Worm (Caenorhabditis elegans) whole organism, L2 larva: ENCODE results near the gene F54C9.11.

Experiments used
- C34F6.9 ChIP-seq: fragments of 150-350 bp; optimal IDR thresholded peaks from 2 replicates; lab custom pipeline; 2014; ENCODE audit warnings: missing biosample characterization, missing genetic modification characterization
- F13H6.1 ChIP-seq: sonication (generic microtip); optimal IDR thresholded peaks from 2 replicates; lab custom pipeline; 2016; ENCODE audit warnings: missing genetic modification characterization, missing compliant biosample characterization
- R02D3.7 ChIP-seq: fragments of 150-350 bp; optimal IDR thresholded peaks from 2 replicates; lab custom pipeline; 2014; ENCODE audit warnings: missing biosample characterization, missing genetic modification characterization
- Y55F3AM.14 ChIP-seq: fragments of 200-800 bp; sonication (Bioruptor generic); optimal IDR thresholded peaks from 2 replicates; lab custom pipeline; 2018; ENCODE audit warnings: mild to moderate bottlenecking, missing genetic modification characterization, missing compliant biosample characterization
- ZK546.5 ChIP-seq: sonication (generic microtip); optimal IDR thresholded peaks from 2 replicates; lab custom pipeline; 2017; ENCODE audit warnings: missing biosample characterization, missing genetic modification characterization
- alr-1 ChIP-seq: fragments of 150-350 bp; optimal IDR thresholded peaks from 2 replicates; lab custom pipeline; 2014; ENCODE audit warnings: missing biosample characterization, missing genetic modification characterization
- aly-2 ChIP-seq: fragments of 150-350 bp; optimal IDR thresholded peaks from 2 replicates; lab custom pipeline; 2014; ENCODE audit warnings: missing biosample characterization, missing genetic modification characterization
- ama-1 ChIP-seq: fragments of 150-350 bp; optimal IDR thresholded peaks from 2 replicates; lab custom pipeline; 2018; ENCODE audit warnings: inconsistent platforms
- blmp-1 ChIP-seq: sonication (generic microtip); optimal IDR thresholded peaks from 2 replicates; lab custom pipeline; 2017; ENCODE audit warnings: missing genetic modification characterization, mild to moderate bottlenecking, missing compliant biosample characterization, antibody characterized with exemption, moderate library complexity; ENCODE audit not compliant: insufficient read depth
- ceh-16 ChIP-seq: fragments of 150-350 bp; optimal IDR thresholded peaks from 2 replicates; lab custom pipeline; 2014; ENCODE audit warnings: missing biosample characterization, missing genetic modification characterization
- ceh-82 ChIP-seq: fragments of 150-350 bp; optimal IDR thresholded peaks from 2 replicates; lab custom pipeline; 2014; ENCODE audit warnings: missing biosample characterization, missing genetic modification characterization
- crh-2 ChIP-seq: sonication (generic microtip); optimal IDR thresholded peaks from 2 replicates; lab custom pipeline; 2017; ENCODE audit warnings: missing biosample characterization, missing genetic modification characterization
- dmd-4 ChIP-seq: sonication (generic microtip); optimal IDR thresholded peaks from 2 replicates; lab custom pipeline; 2017; ENCODE audit warnings: missing biosample characterization, missing genetic modification characterization
- egl-27 ChIP-seq: sonication (generic microtip); optimal IDR thresholded peaks from 3 replicates; lab custom pipeline; 2017; ENCODE audit warnings: missing biosample characterization, missing genetic modification reagents, missing genetic modification characterization
- elt-1 ChIP-seq: fragments of 150-350 bp; optimal IDR thresholded peaks from 2 replicates; lab custom pipeline; 2014; ENCODE audit warnings: missing biosample characterization, missing genetic modification characterization
- elt-3 ChIP-seq: sonication (generic microtip); optimal IDR thresholded peaks from 2 replicates; lab custom pipeline; 2017; ENCODE audit warnings: missing biosample characterization, missing genetic modification characterization
- fos-1 ChIP-seq: fragments of 150-350 bp; optimal IDR thresholded peaks from 2 replicates; lab custom pipeline; 2014; ENCODE audit warnings: missing biosample characterization, missing genetic modification characterization
- gmeb-1 ChIP-seq: fragments of 150-350 bp; optimal IDR thresholded peaks from 2 replicates; lab custom pipeline; 2014; ENCODE audit warnings: missing biosample characterization, missing genetic modification characterization
- lin-11 ChIP-seq: fragments of 150-350 bp; sonication (generic microtip); optimal IDR thresholded peaks from 2 replicates; lab custom pipeline; 2014; ENCODE audit warnings: missing biosample characterization, missing genetic modification characterization, inconsistent platforms, mixed read lengths
- lin-13 ChIP-seq: fragments of 150-350 bp; optimal IDR thresholded peaks from 2 replicates; lab custom pipeline; 2014; ENCODE audit warnings: missing biosample characterization, missing genetic modification reagents, missing genetic modification characterization
- lsy-2 ChIP-seq, 2 experiments: fragments of 150-350 bp in 1 of 2; sonication (generic microtip) in 1 of 2; optimal IDR thresholded peaks; 2 replicates each; lab custom pipeline; 2014 to 2017; ENCODE audit warnings: missing biosample characterization in 2 of 2, missing genetic modification characterization in 2 of 2
- mab-5 ChIP-seq: fragments of 150-350 bp; optimal IDR thresholded peaks from 2 replicates; lab custom pipeline; 2014; ENCODE audit warnings: missing biosample characterization, missing genetic modification characterization
- mbf-1 ChIP-seq: sonication (generic microtip); optimal IDR thresholded peaks from 2 replicates; lab custom pipeline; 2017; ENCODE audit warnings: missing biosample characterization, missing genetic modification characterization
- mdl-1 ChIP-seq, 2 experiments: fragments of 150-350 bp in 1 of 2; sonication (generic microtip) in 1 of 2; optimal IDR thresholded peaks; 2 replicates each; lab custom pipeline; 2017; ENCODE audit warnings: missing biosample characterization in 2 of 2, missing genetic modification characterization in 2 of 2
- nhr-11 ChIP-seq: fragments of 150-350 bp; optimal IDR thresholded peaks from 2 replicates; lab custom pipeline; 2014; ENCODE audit warnings: missing biosample characterization, missing genetic modification characterization
- nhr-12 ChIP-seq: fragments of 150-350 bp; optimal IDR thresholded peaks from 2 replicates; lab custom pipeline; 2014; ENCODE audit warnings: missing biosample characterization, missing genetic modification characterization
- nhr-129 ChIP-seq: fragments of 150-350 bp; optimal IDR thresholded peaks from 2 replicates; lab custom pipeline; 2014; ENCODE audit warnings: missing biosample characterization, missing genetic modification characterization
- nhr-21 ChIP-seq: fragments of 150-350 bp; optimal IDR thresholded peaks from 2 replicates; lab custom pipeline; 2014; ENCODE audit warnings: missing biosample characterization, missing genetic modification characterization
- nhr-23 ChIP-seq: fragments of 150-350 bp; optimal IDR thresholded peaks from 2 replicates; lab custom pipeline; 2014; ENCODE audit warnings: missing biosample characterization, missing genetic modification reagents, missing genetic modification characterization
- nhr-25 ChIP-seq: fragments of 150-350 bp; sonication (generic microtip); optimal IDR thresholded peaks from 3 replicates; lab custom pipeline; 2014; ENCODE audit warnings: missing biosample characterization, missing genetic modification characterization
- nhr-6 ChIP-seq: fragments of 150-350 bp; optimal IDR thresholded peaks from 2 replicates; lab custom pipeline; 2014; ENCODE audit warnings: missing biosample characterization, missing genetic modification characterization
- nhr-77 ChIP-seq: fragments of 150-350 bp; optimal IDR thresholded peaks from 2 replicates; lab custom pipeline; 2014; ENCODE audit warnings: missing biosample characterization, missing genetic modification characterization
- peb-1 ChIP-seq: fragments of 150-350 bp; optimal IDR thresholded peaks from 2 replicates; lab custom pipeline; 2014; ENCODE audit warnings: missing biosample characterization, missing genetic modification characterization
- sem-4 ChIP-seq: fragments of 150-350 bp; optimal IDR thresholded peaks from 2 replicates; lab custom pipeline; 2014; ENCODE audit warnings: missing biosample characterization, missing genetic modification reagents, missing genetic modification characterization
- skn-1 ChIP-seq: sonication (generic microtip); optimal IDR thresholded peaks from 2 replicates; lab custom pipeline; 2017; ENCODE audit warnings: missing biosample characterization, missing genetic modification characterization
- sma-9 ChIP-seq, 2 experiments: fragments of 150-350 bp in 1 of 2; sonication (generic microtip) in 1 of 2; optimal IDR thresholded peaks; 2 replicates each; lab custom pipeline; 2014 to 2016; ENCODE audit warnings: missing genetic modification characterization in 2 of 2, mild to moderate bottlenecking in 1 of 2, missing biosample characterization in 1 of 2, missing compliant biosample characterization in 1 of 2, missing genetic modification reagents in 1 of 2, moderate library complexity in 1 of 2
- snpc-4 ChIP-seq: fragments of 150-350 bp; optimal IDR thresholded peaks from 2 replicates; lab custom pipeline; 2014; ENCODE audit warnings: missing biosample characterization, missing genetic modification characterization
- unc-39 ChIP-seq: fragments of 150-350 bp; optimal IDR thresholded peaks from 2 replicates; lab custom pipeline; 2014; ENCODE audit warnings: missing biosample characterization, missing genetic modification characterization
- unc-55 ChIP-seq: fragments of 150-350 bp; sonication (generic microtip); optimal IDR thresholded peaks from 3 replicates; lab custom pipeline; 2014; ENCODE audit warnings: missing biosample characterization, missing genetic modification reagents, missing genetic modification characterization
- unc-62 ChIP-seq: fragments of 150-350 bp; optimal IDR thresholded peaks from 2 replicates; lab custom pipeline; 2014; ENCODE audit warnings: missing biosample characterization, missing genetic modification reagents, missing genetic modification characterization
- zag-1 ChIP-seq: fragments of 150-350 bp; optimal IDR thresholded peaks from 2 replicates; lab custom pipeline; 2014; ENCODE audit warnings: missing biosample characterization, missing genetic modification characterization
- ztf-1 ChIP-seq: fragments of 200-800 bp; sonication (Bioruptor generic); conservative IDR thresholded peaks from 2 replicates; pipeline ENCODE4 v1.3.6; 2022; ENCODE audit warnings: missing genetic modification characterization, missing compliant biosample characterization
- ztf-11 ChIP-seq: sonication (generic microtip); optimal IDR thresholded peaks from 2 replicates; lab custom pipeline; 2017; ENCODE audit warnings: missing biosample characterization, missing genetic modification characterization
- ztf-4 ChIP-seq: fragments of 150-350 bp; optimal IDR thresholded peaks from 2 replicates; lab custom pipeline; 2014; ENCODE audit warnings: missing biosample characterization, missing genetic modification characterization

Gene F54C9.11

DNA sequence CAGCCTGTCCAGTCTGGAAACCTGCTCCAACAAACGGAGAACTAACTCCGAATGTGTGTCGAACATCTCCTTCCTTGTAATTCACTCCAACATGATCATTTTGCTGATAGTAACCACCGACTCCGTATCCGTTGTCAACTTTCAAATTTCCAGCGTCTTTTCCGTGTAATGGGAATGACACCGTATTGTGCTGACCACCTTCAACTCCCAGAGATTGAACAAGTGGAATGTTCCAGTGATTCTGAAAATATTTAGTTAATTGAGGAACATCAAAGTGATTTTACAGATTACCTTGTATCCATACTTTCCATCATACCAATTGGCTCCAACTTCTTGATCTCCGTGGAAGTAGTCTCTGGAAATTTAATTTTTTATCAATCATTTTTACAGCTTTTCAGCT, 43.0 kb upstream of the F54C9.11 start:
- TF ChIP-seq nhr-23 (tag; lab: Kevin White, UChicago) (no peak), ztf-4 (no peak), ztf-1 (GFP tag; lab: Robert Waterston, UW) (no peak)

DNA sequence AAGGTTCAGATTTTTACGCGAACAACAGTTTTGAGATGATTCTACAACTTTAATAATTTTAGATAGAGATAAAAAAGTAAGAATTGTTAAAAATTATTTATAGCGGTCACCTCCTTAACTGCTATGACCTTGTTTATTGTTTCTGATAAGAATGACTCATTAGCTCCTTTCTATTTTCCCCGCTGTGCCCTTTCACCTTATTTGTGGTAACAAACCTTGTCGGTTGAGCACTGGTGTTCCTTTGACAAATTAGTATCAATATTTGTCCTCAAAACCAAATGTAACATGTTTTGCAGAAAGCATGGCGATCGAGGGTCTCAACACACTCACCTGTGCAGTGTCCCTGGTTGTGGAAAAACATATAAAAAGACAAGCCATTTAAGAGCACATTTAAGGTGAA, 41.7 kb upstream of the F54C9.11 start:
- TF ChIP-seq elt-3 (tag; lab: Kevin White, UChicago), result no peak
- no peak for TF ChIP-seq skn-1 (tag; lab: Kevin White, UChicago)
- TF ChIP-seq mbf-1 (tag; lab: Kevin White, UChicago), result no peak
- no peak for TF ChIP-seq unc-39 (tag; lab: Kevin White, UChicago)
- no peak for TF ChIP-seq sma-9 (GFP tag; optimal IDR thresholded peaks at IDR 0.05; lab: Kevin White, UChicago)
- no peak for TF ChIP-seq sma-9 (tag; optimal IDR thresholded peaks at IDR 0.05; lab: Kevin White, UChicago)
- no peak for TF ChIP-seq lsy-2 (tag; optimal IDR thresholded peaks at IDR 0.05; lab: Kevin White, UChicago)
- TF ChIP-seq nhr-12, result no peak
- no peak for TF ChIP-seq ztf-4
- no peak for TF ChIP-seq Y55F3AM.14 (GFP tag; lab: Kevin White, UChicago)
- TF ChIP-seq, all 48 proteins: peak for 0

- TF ChIP-seq snpc-4 (tag; lab: Kevin White, UChicago), result no peak
- no peak for TF ChIP-seq dmd-4 (tag; lab: Kevin White, UChicago)
- no peak for TF ChIP-seq sem-4 (tag; lab: Kevin White, UChicago)
- TF ChIP-seq F13H6.1 (tag; lab: Kevin White, UChicago), result peak; percentile 5
- no peak for TF ChIP-seq zag-1 (tag; lab: Kevin White, UChicago)
- no peak for TF ChIP-seq aly-2 (tag; lab: Kevin White, UChicago)
- no peak for TF ChIP-seq blmp-1 (tag; lab: Kevin White, UChicago)
- no peak for TF ChIP-seq ceh-82 (tag; lab: Kevin White, UChicago)
- no peak for TF ChIP-seq nhr-25 (tag; lab: Kevin White, UChicago)
- TF ChIP-seq sma-9 (GFP tag; optimal IDR thresholded peaks at IDR 0.05; lab: Kevin White, UChicago), result peak; percentile 1
- TF ChIP-seq sma-9 (tag; optimal IDR thresholded peaks at IDR 0.05; lab: Kevin White, UChicago), result no peak
- TF ChIP-seq unc-39 (tag; lab: Kevin White, UChicago), result no peak
- TF ChIP-seq C34F6.9, result no peak
- peak; percentile 9 for TF ChIP-seq gmeb-1 (tag; lab: Kevin White, UChicago)
- TF ChIP-seq elt-1 (tag; lab: Kevin White, UChicago), result no peak
- TF ChIP-seq nhr-23 (tag; lab: Kevin White, UChicago), result no peak
- TF ChIP-seq elt-3 (tag; lab: Kevin White, UChicago), result no peak
- TF ChIP-seq fos-1, result peak; percentile 97
- TF ChIP-seq egl-27 (tag; lab: Kevin White, UChicago), result no peak
- TF ChIP-seq ama-1, result no peak
- no peak for TF ChIP-seq ztf-11 (tag; lab: Kevin White, UChicago)
- TF ChIP-seq lsy-2 (tag; optimal IDR thresholded peaks at IDR 0.05; lab: Kevin White, UChicago), result no peak
- TF ChIP-seq ceh-16 (tag; lab: Kevin White, UChicago), result no peak
- no peak for TF ChIP-seq nhr-129 (tag; lab: Kevin White, UChicago)
- TF ChIP-seq lin-13 (GFP tag; lab: Kevin White, UChicago), result no peak
- TF ChIP-seq Y55F3AM.14 (GFP tag; lab: Kevin White, UChicago), result no peak
- no peak for TF ChIP-seq mab-5 (tag; lab: Kevin White, UChicago)
- TF ChIP-seq crh-2, result peak; percentile 29
- TF ChIP-seq nhr-77 (tag; lab: Kevin White, UChicago), result no peak
- TF ChIP-seq lin-11 (tag; lab: Kevin White, UChicago), result no peak
- no peak for TF ChIP-seq R02D3.7 (tag; lab: Kevin White, UChicago)
- TF ChIP-seq alr-1 (tag; lab: Kevin White, UChicago), result no peak
- no peak for TF ChIP-seq unc-62 (GFP tag; lab: Kevin White, UChicago)
- no peak for TF ChIP-seq skn-1 (tag; lab: Kevin White, UChicago)
- no peak for TF ChIP-seq unc-55 (GFP tag; lab: Kevin White, UChicago)
- no peak for TF ChIP-seq nhr-11
- TF ChIP-seq nhr-6 (tag; lab: Kevin White, UChicago), result no peak
- no peak for TF ChIP-seq mbf-1 (tag; lab: Kevin White, UChicago)
- no peak for TF ChIP-seq nhr-21 (tag; lab: Kevin White, UChicago)
- no peak for TF ChIP-seq ZK546.5
- no peak for TF ChIP-seq mdl-1 (tag; optimal IDR thresholded peaks at IDR 0.05; lab: Kevin White, UChicago)
- TF ChIP-seq peb-1 (tag; lab: Kevin White, UChicago), result no peak
Measured at ce11 chrII:8625163-8625562, 40.3 kb upstream of the F54C9.11 start, which contains the start of gene sptf-2. Gene sptf-2, plus strand, starts transcription at chrII:8625459.
